Worm (Caenorhabditis elegans): Measurements from ENCODE around the gene srab-6.

DNA sequence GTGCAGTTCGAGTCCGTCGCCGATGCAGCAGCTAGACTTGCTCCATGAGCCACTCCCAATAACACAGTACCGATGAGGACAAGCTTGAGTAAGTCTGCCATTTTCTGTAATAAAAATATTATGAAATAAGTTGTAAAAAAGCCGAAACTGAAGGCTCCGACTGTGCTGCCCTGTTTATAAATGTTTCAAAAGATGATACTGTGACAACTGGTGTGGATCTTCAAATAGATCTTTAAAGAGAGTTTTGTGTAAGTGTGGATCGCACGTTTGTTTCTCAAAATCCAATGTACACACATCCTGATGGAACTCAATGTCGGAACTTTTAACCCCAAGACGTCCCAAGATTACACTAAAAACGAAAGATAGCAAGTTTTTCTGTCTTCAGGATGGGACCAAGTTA lies 16.9 kb upstream of the srab-6 start, which contains the start of gene C36C5.15:
- TF ChIP-seq hif-1 (tag; optimal IDR thresholded peaks at IDR 0.05) (no peak), nhr-11 (tag; optimal IDR thresholded peaks at IDR 0.05) (no peak), dmd-9 (GFP tag; IDR thresholded peaks at IDR 0.05) (no peak), pha-4 (GFP tag; IDR thresholded peaks at IDR 0.05) (no peak), pha-4 (tag; optimal IDR thresholded peaks at IDR 0.05) (no peak), dpl-1 (GFP tag; optimal IDR thresholded peaks at IDR 0.05) (no peak), madf-5 (GFP tag; IDR thresholded peaks at IDR 0.05) (no peak), ztf-7 (tag; optimal IDR thresholded peaks at IDR 0.05) (no peak), mdl-1 (tag; optimal IDR thresholded peaks at IDR 0.05) (no peak), jun-1 (tag; optimal IDR thresholded peaks at IDR 0.05) (no peak), lin-1 (GFP tag; IDR thresholded peaks at IDR 0.05) (no peak), nhr-237 (tag; optimal IDR thresholded peaks at IDR 0.05) (no peak), unc-62 (GFP tag; optimal IDR thresholded peaks at IDR 0.05 in 1 of 2) (no peak), unc-62 (tag; optimal IDR thresholded peaks at IDR 0.05) (no peak)

Data from whole organism, L4 larva.